Worm (Caenorhabditis elegans) whole organism, dauer: Measurements from ENCODE around the gene hlh-13.

Experiments used
- unc-62 ChIP-seq: sonication (generic microtip); optimal IDR thresholded peaks from 2 replicates; lab custom pipeline; 2017; ENCODE audit warnings: missing biosample characterization, missing genetic modification reagents, missing genetic modification characterization

The hlh-13 gene

ce11 chrX:4279294-4279782 lies 30.3 kb downstream of the hlh-13 start, which contains the start of the genes twk-28 and ets-9:
Gene twk-28 (minus strand): TSS chrX:4279344.
Gene ets-9 (plus strand): TSS chrX:4279703.
- TF ChIP-seq unc-62, result no peak

ce11 chrX:4282380-4282779 lies 33.3 kb downstream of the hlh-13 start, which contains the start of gene C52B9.19:
Gene C52B9.19 (plus strand): TSS chrX:4282555.
- no peak for TF ChIP-seq unc-62

- no peak for TF ChIP-seq unc-62
Measured at ce11 chrX:4283989-4284388, 34.9 kb downstream of the hlh-13 start, which contains the start of gene ets-10. Gene ets-10 (plus strand): TSS chrX:4284189.

ce11 chrX:4284470-4284869 lies 35.4 kb downstream of the hlh-13 start:
- TF ChIP-seq unc-62, result no peak

- no peak for TF ChIP-seq unc-62
Measured at ce11 chrX:4285669-4286174, 36.7 kb downstream of the hlh-13 start, which contains the start of gene cka-2. Gene cka-2 (plus strand): TSS chrX:4286124.

ce11 chrX:4289805-4290204 lies 40.8 kb downstream of the hlh-13 start:
- TF ChIP-seq unc-62, result no peak

ce11 chrX:4294957-4295356 lies 45.9 kb downstream of the hlh-13 start:
- TF ChIP-seq unc-62, result no peak

ce11 chrX:4295917-4296316 lies 46.9 kb downstream of the hlh-13 start:
- no peak for TF ChIP-seq unc-62

- TF ChIP-seq unc-62, result no peak
Measured at ce11 chrX:4297452-4297851, 48.4 kb downstream of the hlh-13 start, which contains the start of gene paf-2. Gene paf-2 (minus strand): TSS chrX:4297741.
